Fruit fly (Drosophila melanogaster): Measurements from ENCODE around the gene Pgant5.
A peak's percentile ranks its signal among the peaks of the same experiment; 100 is the strongest.

Gene Pgant5

dm6 chr2L:5084586-5085257 lies 8.7 kb downstream of the Pgant5 start:
- TF ChIP-seq EcR (GFP tag; optimal IDR thresholded peaks at IDR 0.05) (peak in 1 of 2 experiments; percentile 18), usp (GFP tag; optimal IDR thresholded peaks at IDR 0.05) (no peak)

dm6 chr2L:5080225-5080867 lies 13.0 kb downstream of the Pgant5 start:
- TF ChIP-seq EcR (GFP tag; optimal IDR thresholded peaks at IDR 0.05), result no peak
- no peak for TF ChIP-seq pan (optimal IDR thresholded peaks at IDR 0.05)
- no peak for TF ChIP-seq psq (optimal IDR thresholded peaks at IDR 0.05)
- TF ChIP-seq CG8478 (optimal IDR thresholded peaks at IDR 0.05), result no peak
- no peak for TF ChIP-seq usp (GFP tag; optimal IDR thresholded peaks at IDR 0.05)
- TF ChIP-seq Dll (optimal IDR thresholded peaks at IDR 0.05), result no peak

- TF ChIP-seq pan (optimal IDR thresholded peaks at IDR 0.05) (no peak), psq (optimal IDR thresholded peaks at IDR 0.05) (no peak), EcR (GFP tag; optimal IDR thresholded peaks at IDR 0.05) (no peak), Dll (optimal IDR thresholded peaks at IDR 0.05) (no peak), usp (GFP tag; optimal IDR thresholded peaks at IDR 0.05) (no peak), CG8478 (optimal IDR thresholded peaks at IDR 0.05) (no peak)
Observed at dm6 chr2L:5079200-5079599, 14.2 kb downstream of the Pgant5 start.

dm6 chr2L:5072357-5072756 lies 21.0 kb downstream of the Pgant5 start:
- TF ChIP-seq usp (GFP tag; optimal IDR thresholded peaks at IDR 0.05) (no peak), Dll (optimal IDR thresholded peaks at IDR 0.05) (no peak), psq (optimal IDR thresholded peaks at IDR 0.05) (no peak), CG8478 (optimal IDR thresholded peaks at IDR 0.05) (no peak), pan (optimal IDR thresholded peaks at IDR 0.05) (no peak), EcR (GFP tag; optimal IDR thresholded peaks at IDR 0.05) (no peak)

- TF ChIP-seq pan (optimal IDR thresholded peaks at IDR 0.05), result no peak
- TF ChIP-seq usp (GFP tag; optimal IDR thresholded peaks at IDR 0.05), result no peak
- TF ChIP-seq Dll (optimal IDR thresholded peaks at IDR 0.05), result no peak
- TF ChIP-seq EcR (GFP tag; optimal IDR thresholded peaks at IDR 0.05), result no peak
- TF ChIP-seq CG8478 (optimal IDR thresholded peaks at IDR 0.05), result no peak
- no peak for TF ChIP-seq psq (optimal IDR thresholded peaks at IDR 0.05)
Observed at dm6 chr2L:5070797-5071579, 22.4 kb downstream of the Pgant5 start, which contains the start of gene RpL37A. TSS of gene RpL37A (plus strand) at chr2L:5070957.

dm6 chr2L:5063936-5064335 lies 29.5 kb downstream of the Pgant5 start:
- no peak for TF ChIP-seq CG8478 (optimal IDR thresholded peaks at IDR 0.05)
- TF ChIP-seq usp (GFP tag; optimal IDR thresholded peaks at IDR 0.05), result no peak
- no peak for TF ChIP-seq Dll (optimal IDR thresholded peaks at IDR 0.05)
- no peak for TF ChIP-seq psq (optimal IDR thresholded peaks at IDR 0.05)
- TF ChIP-seq EcR (GFP tag; optimal IDR thresholded peaks at IDR 0.05), result no peak
- no peak for TF ChIP-seq pan (optimal IDR thresholded peaks at IDR 0.05)

- no peak for TF ChIP-seq CG8478 (optimal IDR thresholded peaks at IDR 0.05)
- TF ChIP-seq psq (optimal IDR thresholded peaks at IDR 0.05), result no peak
- no peak for TF ChIP-seq Dll (optimal IDR thresholded peaks at IDR 0.05)
- TF ChIP-seq EcR (GFP tag; optimal IDR thresholded peaks at IDR 0.05), result no peak
- TF ChIP-seq pan (optimal IDR thresholded peaks at IDR 0.05), result no peak
- TF ChIP-seq usp (GFP tag; optimal IDR thresholded peaks at IDR 0.05), result no peak
Observed at dm6 chr2L:5062799-5063404, 30.5 kb downstream of the Pgant5 start.

- TF ChIP-seq usp (GFP tag; optimal IDR thresholded peaks at IDR 0.05), result no peak
- no peak for TF ChIP-seq psq (optimal IDR thresholded peaks at IDR 0.05)
- no peak for TF ChIP-seq EcR (GFP tag; optimal IDR thresholded peaks at IDR 0.05)
- TF ChIP-seq CG8478 (optimal IDR thresholded peaks at IDR 0.05), result no peak
- no peak for TF ChIP-seq Dll (optimal IDR thresholded peaks at IDR 0.05)
- no peak for TF ChIP-seq pan (optimal IDR thresholded peaks at IDR 0.05)
Observed at dm6 chr2L:5060952-5061478, 32.4 kb downstream of the Pgant5 start.

- TF ChIP-seq pan (optimal IDR thresholded peaks at IDR 0.05) (no peak), Dll (optimal IDR thresholded peaks at IDR 0.05) (no peak)
Observed at dm6 chr2L:5060515-5060914, 32.9 kb downstream of the Pgant5 start, which contains the start of gene qtc. TSS of gene qtc (plus strand) at chr2L:5060815.

- TF ChIP-seq usp (GFP tag; optimal IDR thresholded peaks at IDR 0.05), result no peak
- TF ChIP-seq CG8478 (optimal IDR thresholded peaks at IDR 0.05), result no peak
- TF ChIP-seq EcR (GFP tag; optimal IDR thresholded peaks at IDR 0.05), result no peak
Observed at dm6 chr2L:5059645-5060254, 33.6 kb downstream of the Pgant5 start, which contains the start of gene Rpn11. TSS of gene Rpn11 (minus strand) at chr2L:5059790.

- no peak for TF ChIP-seq usp (GFP tag; optimal IDR thresholded peaks at IDR 0.05)
Observed at dm6 chr2L:5058094-5058493, 35.3 kb downstream of the Pgant5 start, which contains the start of gene Nepl3. TSS of gene Nepl3 (minus strand) at chr2L:5058248.

Data from whole organism.